Worm (Caenorhabditis elegans) whole organism, L1 larva: Measurements from ENCODE around the gene F56D3.1.
A peak's percentile ranks its signal among the peaks of the same experiment; 100 is the strongest.

Experiments
- C04F5.9 ChIP-seq: sonication (generic microtip); optimal IDR thresholded peaks from 2 replicates; lab custom pipeline; 2016; ENCODE audit warnings: missing genetic modification characterization, missing compliant biosample characterization
- C16A3.4 ChIP-seq: fragments of 150-350 bp; optimal IDR thresholded peaks from 2 replicates; lab custom pipeline; 2014; ENCODE audit warnings: missing biosample characterization, missing genetic modification characterization
- F16B12.6 ChIP-seq: fragments of 150-350 bp; optimal IDR thresholded peaks from 2 replicates; lab custom pipeline; 2014; ENCODE audit warnings: missing biosample characterization, missing genetic modification characterization
- Y116A8C.19 ChIP-seq: sonication (generic microtip); optimal IDR thresholded peaks from 2 replicates; lab custom pipeline; 2016; ENCODE audit warnings: missing compliant biosample characterization, missing genetic modification characterization, borderline replicate concordance
- aha-1 ChIP-seq: fragments of 150-350 bp; optimal IDR thresholded peaks from 2 replicates; lab custom pipeline; 2014; ENCODE audit warnings: missing biosample characterization, missing genetic modification characterization
- alr-1 ChIP-seq: fragments of 200-800 bp; sonication (Bioruptor generic); optimal IDR thresholded peaks from 2 replicates; lab custom pipeline; 2018; ENCODE audit warnings: borderline replicate concordance, mild to moderate bottlenecking, missing genetic modification characterization, missing compliant biosample characterization
- aly-2 ChIP-seq: fragments of 150-350 bp; optimal IDR thresholded peaks from 2 replicates; lab custom pipeline; 2014; ENCODE audit warnings: missing biosample characterization, missing genetic modification characterization
- ama-1 ChIP-seq: fragments of 150-350 bp; optimal IDR thresholded peaks from 2 replicates; lab custom pipeline; 2014
- ceh-63 ChIP-seq: fragments of 200-800 bp; sonication (Bioruptor generic); optimal IDR thresholded peaks from 2 replicates; lab custom pipeline; 2018; ENCODE audit warnings: mild to moderate bottlenecking, missing genetic modification characterization, missing compliant biosample characterization
- ceh-82 ChIP-seq, 3 experiments: fragments of 150-350 bp in 1 of 3; sonication (generic microtip) in 2 of 3; optimal IDR thresholded peaks; 2 replicates each; lab custom pipeline; 2014 to 2017; ENCODE audit warnings: missing biosample characterization in 3 of 3, missing genetic modification characterization in 3 of 3
- dsc-1 ChIP-seq: sonication (generic microtip); optimal IDR thresholded peaks from 2 replicates; lab custom pipeline; 2016; ENCODE audit warnings: mild to moderate bottlenecking, missing genetic modification characterization, missing compliant biosample characterization
- efl-1 ChIP-seq, 4 experiments: fragments of 150-350 bp; optimal IDR thresholded peaks in 3 of 4; peaks in 1 of 4; 1 replicate in 1 of 4; 2 replicates in 3 of 4; lab custom pipeline; 2014; ENCODE audit warnings: missing biosample characterization in 2 of 4, missing genetic modification characterization in 2 of 4, missing genetic modification reagents in 2 of 4
- efl-3 ChIP-seq: fragments of 200-800 bp; sonication (Bioruptor generic); optimal IDR thresholded peaks from 2 replicates; lab custom pipeline; 2018; ENCODE audit warnings: mild to moderate bottlenecking, missing genetic modification characterization, missing compliant biosample characterization
- egl-27 ChIP-seq, 2 experiments: fragments of 150-350 bp in 1 of 2; sonication (generic microtip); optimal IDR thresholded peaks; 3 replicates each; lab custom pipeline; 2017 to 2018; ENCODE audit warnings: missing biosample characterization in 2 of 2, missing genetic modification characterization in 2 of 2, missing genetic modification reagents in 2 of 2
- elt-2 ChIP-seq: sonication (generic microtip); optimal IDR thresholded peaks from 2 replicates; lab custom pipeline; 2016; ENCODE audit warnings: missing genetic modification characterization, mild to moderate bottlenecking, inconsistent platforms, missing compliant biosample characterization, missing genetic modification reagents
- elt-3 ChIP-seq, 6 experiments: fragments of 150-350 bp in 1 of 6; sonication (generic microtip); optimal IDR thresholded peaks; 2 replicates each; lab custom pipeline; 2017 to 2018; ENCODE audit warnings: missing biosample characterization in 6 of 6, missing genetic modification characterization in 6 of 6, inconsistent platforms in 1 of 6
- fkh-8 ChIP-seq: sonication (generic microtip); optimal IDR thresholded peaks from 2 replicates; lab custom pipeline; 2016; ENCODE audit warnings: mild to moderate bottlenecking, missing genetic modification characterization, missing compliant biosample characterization
- grh-1 ChIP-seq: fragments of 200-800 bp; sonication (Bioruptor generic); IDR thresholded peaks from 2 replicates; pipeline ENCODE4 v1.3.6; 2022; ENCODE audit warnings: missing genetic modification reagents, missing genetic modification characterization, missing compliant biosample characterization
- irx-1 ChIP-seq: sonication (generic microtip); optimal IDR thresholded peaks from 2 replicates; lab custom pipeline; 2016; ENCODE audit warnings: missing genetic modification characterization, missing compliant biosample characterization
- isw-1 ChIP-seq: fragments of 200-800 bp; sonication (Bioruptor generic); IDR thresholded peaks from 2 replicates; pipeline ENCODE4 v1.3.6; 2022; ENCODE audit warnings: missing genetic modification characterization, missing compliant biosample characterization
- jun-1 ChIP-seq: fragments of 150-350 bp; optimal IDR thresholded peaks from 2 replicates; lab custom pipeline; 2014; ENCODE audit warnings: missing biosample characterization, missing genetic modification reagents, missing genetic modification characterization
- lin-13 ChIP-seq: fragments of 150-350 bp; optimal IDR thresholded peaks from 2 replicates; lab custom pipeline; 2014; ENCODE audit warnings: missing biosample characterization, missing genetic modification reagents, missing genetic modification characterization
- lin-39 ChIP-seq: fragments of 150-350 bp; optimal IDR thresholded peaks from 2 replicates; lab custom pipeline; 2014; ENCODE audit warnings: missing biosample characterization, missing genetic modification reagents, missing genetic modification characterization
- lsy-2 ChIP-seq, 2 experiments: fragments of 150-350 bp; optimal IDR thresholded peaks; 2 replicates each; lab custom pipeline; 2014; ENCODE audit warnings: missing biosample characterization in 2 of 2, missing genetic modification characterization in 2 of 2
- mef-2 ChIP-seq: fragments of 150-350 bp; optimal IDR thresholded peaks from 2 replicates; lab custom pipeline; 2014; ENCODE audit warnings: missing biosample characterization, missing genetic modification characterization
- nhr-12 ChIP-seq: sonication (generic microtip); optimal IDR thresholded peaks from 2 replicates; lab custom pipeline; 2017; ENCODE audit warnings: missing biosample characterization, missing genetic modification characterization
- nhr-19 ChIP-seq: fragments of 200-800 bp; sonication (Bioruptor generic); conservative IDR thresholded peaks from 2 replicates; pipeline ENCODE4 v1.3.6; 2022; ENCODE audit warnings: missing genetic modification characterization, missing compliant biosample characterization
- nhr-20 ChIP-seq: sonication (generic microtip); optimal IDR thresholded peaks from 2 replicates; lab custom pipeline; 2016; ENCODE audit warnings: mild to moderate bottlenecking, missing genetic modification characterization, missing compliant biosample characterization
- nhr-28 ChIP-seq: fragments of 150-350 bp; optimal IDR thresholded peaks from 2 replicates; lab custom pipeline; 2014; ENCODE audit warnings: missing biosample characterization, missing genetic modification characterization
- nhr-76 ChIP-seq: sonication (generic microtip); optimal IDR thresholded peaks from 2 replicates; lab custom pipeline; 2017; ENCODE audit warnings: missing biosample characterization, missing genetic modification characterization
- nhr-77 ChIP-seq: fragments of 150-350 bp; optimal IDR thresholded peaks from 2 replicates; lab custom pipeline; 2014; ENCODE audit warnings: missing biosample characterization, missing genetic modification characterization
- rnt-1 ChIP-seq: sonication (generic microtip); optimal IDR thresholded peaks from 2 replicates; lab custom pipeline; 2016; ENCODE audit warnings: mild to moderate bottlenecking, missing genetic modification characterization, moderate library complexity, missing compliant biosample characterization
- skn-1 ChIP-seq: fragments of 150-350 bp; optimal IDR thresholded peaks from 2 replicates; lab custom pipeline; 2014; ENCODE audit warnings: missing biosample characterization, missing genetic modification characterization
- snu-23 ChIP-seq: sonication (generic microtip); optimal IDR thresholded peaks from 2 replicates; lab custom pipeline; 2016; ENCODE audit warnings: missing genetic modification characterization, missing compliant biosample characterization
- sox-4 ChIP-seq: sonication (generic microtip); optimal IDR thresholded peaks from 2 replicates; lab custom pipeline; 2016; ENCODE audit warnings: missing genetic modification characterization, missing compliant biosample characterization
- sptf-1 ChIP-seq: fragments of 150-350 bp; optimal IDR thresholded peaks from 2 replicates; lab custom pipeline; 2014; ENCODE audit warnings: missing biosample characterization, missing genetic modification characterization
- unc-30 ChIP-seq: sonication (generic microtip); optimal IDR thresholded peaks from 2 replicates; lab custom pipeline; 2017; ENCODE audit warnings: missing biosample characterization, missing genetic modification characterization
- vab-15 ChIP-seq: sonication (generic microtip); optimal IDR thresholded peaks from 2 replicates; lab custom pipeline; 2017; ENCODE audit warnings: missing genotype, mild to moderate bottlenecking, missing genetic modification characterization, missing compliant biosample characterization
- zip-4 ChIP-seq: fragments of 200-800 bp; sonication (Bioruptor generic); optimal IDR thresholded peaks from 2 replicates; lab custom pipeline; 2018; ENCODE audit warnings: mild to moderate bottlenecking, missing genetic modification characterization, moderate library complexity, missing compliant biosample characterization
- ztf-11 ChIP-seq, 2 experiments: sonication (generic microtip); optimal IDR thresholded peaks; 2 replicates each; lab custom pipeline; 2016 to 2017; ENCODE audit warnings: missing genetic modification characterization in 2 of 2, missing biosample characterization in 1 of 2, missing compliant biosample characterization in 1 of 2

Gene F56D3.1

DNA sequence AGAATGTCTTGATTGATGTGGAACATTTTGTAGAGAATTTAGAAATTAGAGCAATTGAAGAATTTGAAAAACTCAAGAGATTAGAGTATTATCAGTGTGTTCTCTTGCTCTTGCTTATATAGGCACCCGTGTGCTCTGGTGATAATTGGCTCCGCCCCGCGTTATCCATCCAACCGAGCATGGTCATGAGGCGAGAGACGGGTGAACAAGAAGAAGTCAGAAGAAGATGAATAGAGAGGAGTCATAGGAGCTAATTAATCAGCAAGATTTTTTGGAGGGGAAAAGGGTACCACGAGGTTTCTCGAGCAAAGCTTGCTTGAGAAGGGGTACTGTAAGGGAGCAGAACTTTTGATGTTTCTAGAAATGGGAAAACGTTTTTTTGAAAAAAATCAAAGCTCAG, 11.7 kb downstream of the F56D3.1 start:
- TF ChIP-seq C16A3.4 (tag; lab: Kevin White, UChicago), result no peak
- TF ChIP-seq mef-2 (tag; lab: Kevin White, UChicago), result no peak
- no peak for TF ChIP-seq efl-1 (optimal IDR thresholded peaks at IDR 0.05; lab: Kevin White, UChicago)
- no peak for TF ChIP-seq efl-1 (GFP tag; optimal IDR thresholded peaks at IDR 0.05 in 1 of 2; lab: Kevin White, UChicago)
- TF ChIP-seq fkh-8 (tag; lab: Kevin White, UChicago), result peak; percentile 51
- TF ChIP-seq nhr-76 (tag; lab: Kevin White, UChicago), result no peak
- TF ChIP-seq sptf-1 (tag; lab: Kevin White, UChicago), result no peak
- TF ChIP-seq efl-3, result no peak
- TF ChIP-seq aly-2, result no peak
- TF ChIP-seq dsc-1 (tag; lab: Kevin White, UChicago), result peak; percentile 91
- peak; percentile 36 for TF ChIP-seq sox-4
- no peak for TF ChIP-seq elt-3 (tag; optimal IDR thresholded peaks at IDR 0.05; lab: Kevin White, UChicago)
- TF ChIP-seq, all 84 proteins: peak for 3

DNA sequence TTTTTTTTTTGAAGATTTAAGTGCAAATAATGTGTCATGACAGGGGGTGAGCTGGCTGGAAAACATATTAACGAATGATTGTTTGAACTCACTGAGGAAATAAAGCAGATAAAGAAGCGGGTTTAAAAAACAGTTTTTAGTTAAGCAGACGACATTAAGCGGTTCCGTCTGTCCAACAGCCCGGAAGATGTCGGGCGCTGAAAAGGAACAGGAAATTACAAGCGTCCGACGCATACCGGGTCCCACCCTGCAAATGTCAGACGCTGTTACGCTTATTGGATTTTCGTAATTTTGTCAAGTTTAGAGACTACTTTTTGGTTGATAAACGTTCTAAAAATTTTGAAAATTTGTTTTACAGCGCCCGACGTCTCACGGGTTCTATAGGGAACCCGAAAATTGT, 13.4 kb downstream of the F56D3.1 start:
- TF ChIP-seq nhr-19 (no peak), lin-13 (no peak), F16B12.6 (tag; lab: Kevin White, UChicago) (no peak), jun-1 (tag; lab: Kevin White, UChicago) (no peak), efl-3 (no peak), irx-1 (no peak), zip-4 (GFP tag; lab: Kevin White, UChicago) (no peak), ceh-63 (GFP tag; lab: Kevin White, UChicago) (no peak), vab-15 (no peak), skn-1 (no peak), ama-1 (lab: Kevin White, UChicago) (no peak), ceh-82 (tag; optimal IDR thresholded peaks at IDR 0.05; lab: Kevin White, UChicago) (no peak), nhr-20 (no peak), isw-1 (GFP tag; lab: Robert Waterston, UW) (no peak), sox-4 (no peak)

DNA sequence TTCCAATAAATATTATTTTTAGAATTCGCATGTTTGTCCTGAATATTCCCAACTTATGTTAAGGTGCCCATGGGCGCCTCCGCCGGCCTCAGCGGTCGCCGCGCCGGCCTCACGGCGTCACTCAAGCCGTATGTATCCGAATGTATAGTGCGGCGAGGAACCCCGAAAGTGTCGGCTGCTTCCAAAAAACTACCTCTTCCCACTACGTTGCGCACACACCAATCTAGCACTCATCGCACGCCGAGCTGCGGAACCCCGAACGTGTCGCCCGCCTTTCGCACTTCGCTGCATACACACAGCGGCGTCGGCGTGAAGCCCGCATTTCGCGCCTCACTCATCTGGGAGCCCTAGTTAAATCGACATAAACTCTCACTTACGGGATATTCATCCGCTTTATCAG, 21.7 kb downstream of the F56D3.1 start:
- TF ChIP-seq ztf-11 (tag; optimal IDR thresholded peaks at IDR 0.05; lab: Kevin White, UChicago) (no peak), egl-27 (tag; optimal IDR thresholded peaks at IDR 0.05; lab: Kevin White, UChicago) (no peak), rnt-1 (tag; lab: Kevin White, UChicago) (no peak), elt-2 (tag; lab: Kevin White, UChicago) (no peak), C04F5.9 (tag; lab: Kevin White, UChicago) (no peak), alr-1 (tag; lab: Kevin White, UChicago) (no peak), lin-39 (tag; lab: Kevin White, UChicago) (no peak), nhr-77 (tag; lab: Kevin White, UChicago) (no peak), nhr-12 (tag; lab: Kevin White, UChicago) (no peak), nhr-28 (no peak), aha-1 (tag; lab: Kevin White, UChicago) (no peak), snu-23 (GFP tag; lab: Kevin White, UChicago) (no peak), Y116A8C.19 (tag; lab: Kevin White, UChicago) (no peak), lsy-2 (tag; optimal IDR thresholded peaks at IDR 0.05; lab: Kevin White, UChicago) (no peak), jun-1 (tag; lab: Kevin White, UChicago) (no peak), unc-30 (tag; lab: Kevin White, UChicago) (no peak), nhr-76 (tag; lab: Kevin White, UChicago) (no peak), grh-1 (GFP tag; lab: Robert Waterston, UW) (no peak)
